Fruit fly (Drosophila melanogaster) whole organism, embryonic: Measurements from ENCODE around the gene CG9795.

Experiments used
- Aef1 ChIP-seq: fragments of 200-800 bp; sonication (Bioruptor generic); IDR thresholded peaks from 3 replicates; pipeline ENCODE4 v1.3.6; 2022; ENCODE audit warnings: missing biosample characterization, missing genetic modification characterization
- Bteb2 ChIP-seq: fragments of 200-800 bp; sonication (Bioruptor generic); optimal IDR thresholded peaks from 2 replicates; lab custom pipeline; 2016; ENCODE audit warnings: missing biosample characterization, missing genetic modification characterization
- CG10654 ChIP-seq: fragments of 200-800 bp; sonication (Bioruptor generic); optimal IDR thresholded peaks from 2 replicates; lab custom pipeline; 2016; ENCODE audit warnings: missing biosample characterization, missing genetic modification characterization
- CG12219 ChIP-seq: fragments of 200-800 bp; sonication (Bioruptor generic); optimal IDR thresholded peaks from 3 replicates; lab custom pipeline; 2018; ENCODE audit warnings: missing biosample characterization, mild to moderate bottlenecking, missing genetic modification characterization
- CG12236 ChIP-seq: fragments of 200-800 bp; sonication (Bioruptor generic); optimal IDR thresholded peaks from 2 replicates; lab custom pipeline; 2016; ENCODE audit warnings: missing biosample characterization, missing genetic modification characterization
- CG13624 ChIP-seq: fragments of 200-800 bp; sonication (Bioruptor generic); optimal IDR thresholded peaks from 2 replicates; lab custom pipeline; 2016; ENCODE audit warnings: missing biosample characterization, missing genetic modification characterization
- CG14050 ChIP-seq: fragments of 200-800 bp; sonication (Bioruptor generic); IDR thresholded peaks from 3 replicates; pipeline ENCODE4 v1.3.6; 2022; ENCODE audit warnings: missing biosample characterization, missing genetic modification characterization
- CG15269 ChIP-seq: fragments of 200-800 bp; sonication (Bioruptor generic); optimal IDR thresholded peaks from 2 replicates; lab custom pipeline; 2018; ENCODE audit warnings: missing biosample characterization, mild to moderate bottlenecking, missing genetic modification characterization, moderate library complexity
- CG15479 ChIP-seq: fragments of 200-800 bp; sonication (Bioruptor generic); optimal IDR thresholded peaks from 3 replicates; lab custom pipeline; 2019; ENCODE audit warnings: missing biosample characterization, mild to moderate bottlenecking, missing genetic modification characterization, moderate library complexity
- CG1647 ChIP-seq: fragments of 200-800 bp; sonication (Bioruptor generic); optimal IDR thresholded peaks from 3 replicates; lab custom pipeline; 2016; ENCODE audit warnings: missing biosample characterization, missing genetic modification characterization
- CG17186 ChIP-seq: fragments of 200-800 bp; sonication (Bioruptor generic); optimal IDR thresholded peaks from 3 replicates; lab custom pipeline; 2017; ENCODE audit warnings: missing biosample characterization, missing genetic modification reagents, missing genetic modification characterization
- CG31365 ChIP-seq: fragments of 200-800 bp; sonication (Bioruptor generic); optimal IDR thresholded peaks from 2 replicates; lab custom pipeline; 2018; ENCODE audit warnings: missing biosample characterization, mild to moderate bottlenecking, missing genetic modification characterization
- CG34224 ChIP-seq: fragments of 200-800 bp; sonication (Bioruptor generic); IDR thresholded peaks from 3 replicates; pipeline ENCODE4 v1.3.6; 2022; ENCODE audit warnings: missing biosample characterization, missing genetic modification characterization; ENCODE audit not compliant: partially characterized antibody
- CG4854 ChIP-seq: fragments of 200-800 bp; sonication (Bioruptor generic); optimal IDR thresholded peaks from 2 replicates; lab custom pipeline; 2016; ENCODE audit warnings: missing biosample characterization, missing genetic modification characterization, inconsistent platforms
- CG9797 ChIP-seq: fragments of 200-800 bp; sonication (Bioruptor generic); optimal IDR thresholded peaks from 3 replicates; lab custom pipeline; 2018; ENCODE audit warnings: missing biosample characterization, mild to moderate bottlenecking, missing genetic modification characterization
- Dbx ChIP-seq: fragments of 200-800 bp; sonication (Bioruptor generic); IDR thresholded peaks from 3 replicates; pipeline ENCODE4 v1.3.6; 2022; ENCODE audit warnings: missing biosample characterization, missing genetic modification characterization
- Dll ChIP-seq: fragments of 200-800 bp; sonication (Bioruptor generic); IDR thresholded peaks from 4 replicates; pipeline ENCODE4 v1.3.6; 2022; ENCODE audit warnings: missing biosample characterization, missing genetic modification characterization; ENCODE audit not compliant: partially characterized antibody
- Dref ChIP-seq: fragments of 200-800 bp; sonication (Bioruptor generic); IDR thresholded peaks from 2 replicates; pipeline ENCODE4 v1.3.6; 2022; ENCODE audit warnings: missing biosample characterization, missing genetic modification characterization
- GATAe ChIP-seq: fragments of 200-800 bp; sonication (Bioruptor generic); conservative IDR thresholded peaks from 2 replicates; pipeline ENCODE4 v1.3.6; 2022; ENCODE audit warnings: missing biosample characterization, missing genetic modification characterization
- HHEX ChIP-seq: fragments of 200-800 bp; sonication (Bioruptor generic); optimal IDR thresholded peaks from 3 replicates; lab custom pipeline; 2017; ENCODE audit warnings: missing biosample characterization, mild to moderate bottlenecking, missing genetic modification characterization, missing genetic modification reagents
- HLHmδ ChIP-seq: fragments of 200-800 bp; sonication (Bioruptor generic); optimal IDR thresholded peaks from 2 replicates; lab custom pipeline; 2018; ENCODE audit warnings: missing biosample characterization, mild to moderate bottlenecking, missing genetic modification characterization, moderate library complexity
- Optix ChIP-seq: fragments of 200-800 bp; sonication (Bioruptor generic); IDR thresholded peaks from 3 replicates; pipeline ENCODE4 v1.3.6; 2022; ENCODE audit warnings: missing biosample characterization, missing genetic modification characterization
- Poxn ChIP-seq: fragments of 200-800 bp; sonication (Bioruptor generic); IDR thresholded peaks from 2 replicates; pipeline ENCODE4 v1.3.6; 2022; ENCODE audit warnings: missing biosample characterization, missing genetic modification characterization
- Ptx1 ChIP-seq: fragments of 200-800 bp; sonication (Bioruptor generic); IDR thresholded peaks from 2 replicates; pipeline ENCODE4 v1.3.6; 2022; ENCODE audit warnings: missing biosample characterization, missing genetic modification characterization
- Side ChIP-seq: fragments of 200-800 bp; sonication (Bioruptor generic); optimal IDR thresholded peaks from 2 replicates; lab custom pipeline; 2016; ENCODE audit warnings: missing biosample characterization, missing genetic modification characterization
- Sox102F ChIP-seq: fragments of 200-800 bp; sonication (Bioruptor generic); optimal IDR thresholded peaks from 2 replicates; lab custom pipeline; 2018; ENCODE audit warnings: missing biosample characterization, mild to moderate bottlenecking, missing genetic modification characterization, moderate library complexity
- Vsx1 ChIP-seq: fragments of 200-800 bp; sonication (Bioruptor generic); optimal IDR thresholded peaks from 2 replicates; lab custom pipeline; 2017; ENCODE audit warnings: missing biosample characterization, mild to moderate bottlenecking, missing genetic modification characterization, missing genetic modification reagents
- ato ChIP-seq: fragments of 200-800 bp; sonication (Bioruptor generic); IDR thresholded peaks from 2 replicates; pipeline ENCODE4 v1.3.6; 2022; ENCODE audit warnings: missing biosample characterization, missing genetic modification characterization; ENCODE audit not compliant: partially characterized antibody
- bowl ChIP-seq: fragments of 200-800 bp; sonication (Bioruptor generic); IDR thresholded peaks from 2 replicates; pipeline ENCODE4 v1.3.6; 2022; ENCODE audit warnings: missing biosample characterization, missing genetic modification characterization
- cas ChIP-seq: fragments of 200-800 bp; sonication (Bioruptor generic); IDR thresholded peaks from 2 replicates; pipeline ENCODE4 v1.3.6; 2022; ENCODE audit warnings: missing biosample characterization, missing genetic modification characterization
- cwo ChIP-seq: fragments of 200-800 bp; sonication (Bioruptor generic); optimal IDR thresholded peaks from 3 replicates; lab custom pipeline; 2017; ENCODE audit warnings: missing biosample characterization, missing genetic modification characterization, mild to moderate bottlenecking, moderate library complexity, missing genetic modification reagents
- da ChIP-seq: fragments of 200-800 bp; sonication (Bioruptor generic); optimal IDR thresholded peaks from 2 replicates; lab custom pipeline; 2016; ENCODE audit warnings: missing biosample characterization, missing genetic modification characterization
- eve ChIP-seq, 2 experiments: fragments of >200 bp; optimal IDR thresholded peaks; 2 replicates each; lab custom pipeline; 2017; ENCODE audit warnings: missing biosample characterization in 2 of 2, missing genetic modification characterization in 2 of 2
- fd96Cb ChIP-seq: fragments of 200-800 bp; sonication (Bioruptor generic); optimal IDR thresholded peaks from 2 replicates; lab custom pipeline; 2018; ENCODE audit warnings: missing biosample characterization, mild to moderate bottlenecking, missing genetic modification characterization, moderate library complexity
- kni ChIP-seq: fragments of 200-800 bp; sonication (Bioruptor generic); optimal IDR thresholded peaks from 3 replicates; lab custom pipeline; 2017; ENCODE audit warnings: mild to moderate bottlenecking, missing biosample characterization, missing genetic modification reagents, missing genetic modification characterization
- lab ChIP-seq: fragments of 200-800 bp; sonication (Bioruptor generic); optimal IDR thresholded peaks from 3 replicates; lab custom pipeline; 2017; ENCODE audit warnings: missing biosample characterization, missing genetic modification characterization, mild to moderate bottlenecking, moderate library complexity, missing genetic modification reagents
- nerfin-1 ChIP-seq: fragments of 200-800 bp; sonication (Bioruptor generic); optimal IDR thresholded peaks from 3 replicates; lab custom pipeline; 2019; ENCODE audit warnings: missing biosample characterization, mild to moderate bottlenecking, missing genetic modification characterization, moderate library complexity
- p53 ChIP-seq: fragments of 200-800 bp; sonication (Bioruptor generic); optimal IDR thresholded peaks from 2 replicates; lab custom pipeline; 2016; ENCODE audit warnings: missing biosample characterization, missing genetic modification characterization
- peb ChIP-seq: fragments of 200-800 bp; sonication (Bioruptor generic); IDR thresholded peaks from 2 replicates; pipeline ENCODE4 v1.3.6; 2022; ENCODE audit warnings: missing biosample characterization, missing genetic modification characterization
- pnt ChIP-seq: fragments of 200-800 bp; sonication (Bioruptor generic); optimal IDR thresholded peaks from 3 replicates; lab custom pipeline; 2016; ENCODE audit warnings: missing biosample characterization, missing genetic modification characterization
- prd ChIP-seq, 3 experiments: fragments of >200 bp in 2 of 3; fragments of 200-800 bp in 1 of 3; sonication (Bioruptor generic) in 1 of 3; optimal IDR thresholded peaks in 2 of 3; IDR thresholded peaks in 1 of 3; 2 replicates in 2 of 3; 3 replicates in 1 of 3; pipeline versions ENCODE4 v1.3.6 to Lab custom; 2017 to 2022; ENCODE audit warnings: missing biosample characterization in 1 of 3, missing genetic modification characterization in 1 of 3
- pum ChIP-seq: fragments of 200-800 bp; sonication (Bioruptor generic); optimal IDR thresholded peaks from 2 replicates; lab custom pipeline; 2016; ENCODE audit warnings: missing biosample characterization, missing genetic modification characterization
- run ChIP-seq: fragments of 200-800 bp; sonication (Bioruptor generic); optimal IDR thresholded peaks from 3 replicates; lab custom pipeline; 2018; ENCODE audit warnings: missing biosample characterization, mild to moderate bottlenecking, missing genetic modification characterization
- sc ChIP-seq, 3 experiments: fragments of >200 bp in 2 of 3; fragments of 200-800 bp in 1 of 3; sonication (Bioruptor generic) in 1 of 3; optimal IDR thresholded peaks; 2 replicates in 2 of 3; 3 replicates in 1 of 3; lab custom pipeline; 2017; ENCODE audit warnings: mild to moderate bottlenecking in 1 of 3, missing biosample characterization in 1 of 3, missing genetic modification characterization in 1 of 3, missing genetic modification reagents in 1 of 3
- tna ChIP-seq: fragments of 200-800 bp; sonication (Bioruptor generic); IDR thresholded peaks from 2 replicates; pipeline ENCODE4 v1.3.6; 2022; ENCODE audit warnings: missing biosample characterization, missing genetic modification characterization; ENCODE audit not compliant: partially characterized antibody
- trh ChIP-seq: fragments of 200-800 bp; sonication (Bioruptor generic); optimal IDR thresholded peaks from 2 replicates; lab custom pipeline; 2016; ENCODE audit warnings: missing biosample characterization, missing genetic modification characterization
- twi ChIP-seq: fragments of 200-800 bp; optimal IDR thresholded peaks from 2 replicates; lab custom pipeline; 2019; ENCODE audit warnings: missing biosample characterization, mild to moderate bottlenecking, missing genetic modification characterization, moderate library complexity
- zen2 ChIP-seq: fragments of 200-800 bp; sonication (Bioruptor generic); IDR thresholded peaks from 3 replicates; pipeline ENCODE4 v1.3.6; 2022; ENCODE audit warnings: missing biosample characterization, missing genetic modification characterization; ENCODE audit not compliant: partially characterized antibody
- zfh1 ChIP-seq: fragments of 200-800 bp; sonication (Bioruptor generic); IDR thresholded peaks from 3 replicates; pipeline ENCODE4 v1.3.6; 2022; ENCODE audit warnings: missing biosample characterization, missing genetic modification characterization

The CG9795 gene

DNA sequence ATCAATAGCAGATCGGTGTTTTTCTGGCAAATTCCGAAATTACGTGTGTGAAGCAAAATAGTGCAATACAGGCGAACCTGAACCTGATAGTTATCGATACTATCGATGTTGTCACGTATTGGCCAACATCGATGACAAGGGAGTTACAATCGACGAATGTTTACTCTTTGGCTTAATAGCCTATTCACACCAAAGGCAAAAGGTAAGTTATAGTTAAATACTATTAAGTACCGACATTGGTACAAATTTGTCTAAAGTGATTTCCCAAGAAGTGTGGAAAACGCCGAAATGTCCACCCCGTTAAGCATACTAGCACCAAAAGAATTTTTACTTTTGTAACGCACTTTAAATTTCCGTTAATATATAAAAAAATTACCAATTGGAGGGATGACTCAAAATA lies 14.5 kb downstream of the CG9795 start, which contains the start of gene CG9776 (continued):
- TF ChIP-seq zfh1 (GFP tag; lab: Robert Waterston, UW) (peak; percentile 61; the same call in 1 of the 3 replicates), CG13624 (GFP tag; lab: Kevin White, UChicago) (peak; percentile 54), nerfin-1 (tag; lab: Kevin White, UChicago) (no peak), Poxn (GFP tag; lab: Robert Waterston, UW) (no peak), CG1647 (GFP tag; lab: Kevin White, UChicago) (peak; percentile 23), eve (GFP tag; optimal IDR thresholded peaks at IDR 0.05; lab: Kevin White, UChicago) (no peak), CG12219 (GFP tag; lab: Kevin White, UChicago) (no peak), kni (no peak), Bteb2 (GFP tag; lab: Kevin White, UChicago) (peak; percentile 66), bowl (GFP tag; lab: Robert Waterston, UW) (no peak), CG9797 (GFP tag; lab: Kevin White, UChicago) (peak; percentile 51), Ptx1 (peak; percentile 58), Sox102F (GFP tag; lab: Kevin White, UChicago) (no peak), tna (GFP tag; lab: Robert Waterston, UW) (peak; percentile 97), Side (GFP tag; lab: Kevin White, UChicago) (peak; percentile 43), trh (GFP tag; lab: Kevin White, UChicago) (no peak), CG15269 (tag; lab: Kevin White, UChicago) (no peak), CG34224 (GFP tag; lab: Robert Waterston, UW) (peak; percentile 97), Aef1 (GFP tag; lab: Robert Waterston, UW) (no peak), lab (no peak), pum (GFP tag; lab: Kevin White, UChicago) (peak; percentile 76), cwo (GFP tag; lab: Kevin White, UChicago) (no peak), pnt (GFP tag; lab: Kevin White, UChicago) (peak; percentile 65), prd (optimal IDR thresholded peaks at IDR 0.05; lab: Kevin White, UChicago) (no peak), prd (GFP tag; IDR thresholded peaks at IDR 0.05; lab: Robert Waterston, UW) (peak; percentile 54; the same call in 2 of the 3 replicates), p53 (peak; percentile 74), fd96Cb (peak; percentile 46), zen2 (GFP tag; lab: Robert Waterston, UW) (peak; percentile 98), Optix (peak; percentile 58; the same call in 2 of the 3 replicates), sc (optimal IDR thresholded peaks at IDR 0.05; lab: Kevin White, UChicago) (no peak), sc (GFP tag; optimal IDR thresholded peaks at IDR 0.05; lab: Kevin White, UChicago) (peak; percentile 9), peb (GFP tag; lab: Robert Waterston, UW) (no peak), CG4854 (GFP tag; lab: Kevin White, UChicago) (no peak), twi (no peak), HLHmδ (GFP tag; lab: Kevin White, UChicago) (no peak), CG17186 (GFP tag; lab: Kevin White, UChicago) (peak; percentile 83), ato (peak; percentile 99), GATAe (GFP tag; lab: Robert Waterston, UW) (no peak), CG31365 (tag; lab: Kevin White, UChicago) (no peak), CG12236 (GFP tag; lab: Kevin White, UChicago) (no peak), HHEX (GFP tag; lab: Kevin White, UChicago) (no peak), CG14050 (GFP tag; lab: Robert Waterston, UW) (no peak), da (GFP tag; lab: Kevin White, UChicago) (peak; percentile 34), Dbx (GFP tag; lab: Robert Waterston, UW) (peak; percentile 75), Vsx1 (GFP tag; lab: Kevin White, UChicago) (no peak), CG10654 (GFP tag; lab: Kevin White, UChicago) (peak; percentile 38), CG15479 (GFP tag; lab: Kevin White, UChicago) (peak; percentile 44), Dref (GFP tag; lab: Robert Waterston, UW) (peak; percentile 99), cas (GFP tag; lab: Robert Waterston, UW) (no peak), Dll (GFP tag; lab: Robert Waterston, UW) (peak; percentile 95), run (tag; lab: Kevin White, UChicago) (no peak)
